Worm (Caenorhabditis elegans): ENCODE measurements around the gene xpd-1.

DNA sequence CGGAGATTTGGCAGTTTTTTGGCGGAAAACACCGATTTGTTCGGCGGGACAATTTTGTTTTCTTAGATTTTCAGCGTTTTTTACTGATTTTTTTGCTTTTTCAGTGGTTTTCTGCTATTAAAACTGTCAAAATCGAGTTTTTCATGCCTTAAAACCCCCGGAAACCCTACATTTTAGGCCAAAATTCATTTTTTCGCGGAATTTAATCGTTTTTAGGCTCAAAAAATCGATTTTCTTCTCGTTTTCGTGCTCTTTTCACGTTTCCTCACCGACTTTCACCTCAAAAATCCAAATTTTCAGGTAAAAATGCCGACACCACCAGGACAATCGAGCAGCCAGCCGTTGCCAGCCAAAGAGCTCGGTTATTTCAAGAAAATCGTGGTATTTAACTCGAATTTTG, 29.3 kb upstream of the xpd-1 start, which contains the start of gene hpo-29:
- TF ChIP-seq aptf-3 (GFP tag; IDR thresholded peaks at IDR 0.05) (no peak), F55B11.4 (tag; optimal IDR thresholded peaks at IDR 0.05; ENCODE audit: borderline replicate concordance, insufficient read depth) (no peak), snpc-4 (GFP tag; optimal IDR thresholded peaks at IDR 0.05) (no peak), snpc-4 (tag; optimal IDR thresholded peaks at IDR 0.05) (no peak)
